Fruit fly (Drosophila melanogaster) whole organism, pupa: ENCODE measurements around the gene Acp95EF.

Experiments used
- CG10348 ChIP-seq: fragments of 200-800 bp; sonication (Bioruptor generic); IDR thresholded peaks from 2 replicates; pipeline ENCODE4 v1.3.6; 2022; ENCODE audit warnings: missing biosample characterization, missing genetic modification characterization
- CG13204 ChIP-seq: fragments of 200-800 bp; sonication (Bioruptor generic); optimal IDR thresholded peaks from 2 replicates; lab custom pipeline; 2018; ENCODE audit warnings: missing biosample characterization, mild to moderate bottlenecking, missing genetic modification characterization, moderate library complexity
- CG14655 ChIP-seq: fragments of 200-800 bp; sonication (Bioruptor generic); optimal IDR thresholded peaks from 3 replicates; lab custom pipeline; 2017; ENCODE audit warnings: mild to moderate bottlenecking, missing biosample characterization, missing genetic modification reagents, missing genetic modification characterization
- CG15710 ChIP-seq: fragments of 200-800 bp; sonication (Bioruptor generic); optimal IDR thresholded peaks from 2 replicates; lab custom pipeline; 2018; ENCODE audit warnings: missing biosample characterization, mild to moderate bottlenecking, missing genetic modification characterization, moderate library complexity
- CG32121 ChIP-seq: fragments of 200-800 bp; sonication (Bioruptor generic); IDR thresholded peaks from 2 replicates; pipeline ENCODE4 v1.3.6; 2022; ENCODE audit warnings: missing biosample characterization, missing genetic modification characterization
- D1 ChIP-seq: fragments of 200-800 bp; sonication (Bioruptor generic); optimal IDR thresholded peaks from 2 replicates; lab custom pipeline; 2018; ENCODE audit warnings: missing biosample characterization, mild to moderate bottlenecking, missing genetic modification characterization, moderate library complexity
- EcR ChIP-seq: fragments of 200-800 bp; sonication (Bioruptor generic); optimal IDR thresholded peaks from 3 replicates; lab custom pipeline; 2019; ENCODE audit warnings: missing biosample characterization, missing genetic modification characterization, mild to moderate bottlenecking, moderate library complexity, missing genetic modification reagents
- Pif1B ChIP-seq: fragments of 200-800 bp; sonication (Bioruptor generic); optimal IDR thresholded peaks from 3 replicates; lab custom pipeline; 2016; ENCODE audit warnings: missing biosample characterization, missing genetic modification characterization
- Snoo ChIP-seq: fragments of 200-800 bp; sonication (Bioruptor generic); optimal IDR thresholded peaks from 3 replicates; lab custom pipeline; 2017; ENCODE audit warnings: missing biosample characterization, mild to moderate bottlenecking, missing genetic modification characterization, inconsistent platforms
- fd96Ca ChIP-seq: fragments of 200-800 bp; sonication (Bioruptor generic); IDR thresholded peaks from 3 replicates; pipeline ENCODE4 v1.3.6; 2022; ENCODE audit warnings: missing biosample characterization, missing genetic modification characterization

dm6 chr3R:24231206-24231502 lies 2.4 kb downstream of the Acp95EF start:
- TF ChIP-seq fd96Ca: peak; percentile 31; the same call in 1 of the 3 replicates
- no peak for TF ChIP-seq D1 (tag; lab: Kevin White, UChicago)
- peak; percentile 41 for TF ChIP-seq EcR (GFP tag; lab: Kevin White, UChicago)
- TF ChIP-seq CG10348 (GFP tag; lab: Robert Waterston, UW): no peak
- no peak for TF ChIP-seq Snoo (tag; lab: Kevin White, UChicago)
- TF ChIP-seq CG15710 (tag; lab: Kevin White, UChicago): no peak
- TF ChIP-seq Pif1B: no peak
- TF ChIP-seq CG13204 (GFP tag; lab: Kevin White, UChicago): no peak
- no peak for TF ChIP-seq CG32121
- TF ChIP-seq CG14655 (GFP tag; lab: Kevin White, UChicago): no peak
